Worm (Caenorhabditis elegans) whole organism, L2 larva: ENCODE data around the gene unc-60.

Experiments
- C34F6.9 ChIP-seq: fragments of 150-350 bp; optimal IDR thresholded peaks from 2 replicates; lab custom pipeline; 2014; ENCODE audit warnings: missing biosample characterization, missing genetic modification characterization
- F13H6.1 ChIP-seq: sonication (generic microtip); optimal IDR thresholded peaks from 2 replicates; lab custom pipeline; 2016; ENCODE audit warnings: missing genetic modification characterization, missing compliant biosample characterization
- R02D3.7 ChIP-seq: fragments of 150-350 bp; optimal IDR thresholded peaks from 2 replicates; lab custom pipeline; 2014; ENCODE audit warnings: missing biosample characterization, missing genetic modification characterization
- Y55F3AM.14 ChIP-seq: fragments of 200-800 bp; sonication (Bioruptor generic); optimal IDR thresholded peaks from 2 replicates; lab custom pipeline; 2018; ENCODE audit warnings: mild to moderate bottlenecking, missing genetic modification characterization, missing compliant biosample characterization
- ama-1 ChIP-seq: fragments of 150-350 bp; optimal IDR thresholded peaks from 2 replicates; lab custom pipeline; 2018; ENCODE audit warnings: inconsistent platforms
- blmp-1 ChIP-seq: sonication (generic microtip); optimal IDR thresholded peaks from 2 replicates; lab custom pipeline; 2017; ENCODE audit warnings: missing genetic modification characterization, mild to moderate bottlenecking, missing compliant biosample characterization, antibody characterized with exemption, moderate library complexity; ENCODE audit not compliant: insufficient read depth
- ceh-16 ChIP-seq: fragments of 150-350 bp; optimal IDR thresholded peaks from 2 replicates; lab custom pipeline; 2014; ENCODE audit warnings: missing biosample characterization, missing genetic modification characterization
- elt-1 ChIP-seq: fragments of 150-350 bp; optimal IDR thresholded peaks from 2 replicates; lab custom pipeline; 2014; ENCODE audit warnings: missing biosample characterization, missing genetic modification characterization
- gmeb-1 ChIP-seq: fragments of 150-350 bp; optimal IDR thresholded peaks from 2 replicates; lab custom pipeline; 2014; ENCODE audit warnings: missing biosample characterization, missing genetic modification characterization
- lin-13 ChIP-seq: fragments of 150-350 bp; optimal IDR thresholded peaks from 2 replicates; lab custom pipeline; 2014; ENCODE audit warnings: missing biosample characterization, missing genetic modification reagents, missing genetic modification characterization
- lsy-2 ChIP-seq, 2 experiments: fragments of 150-350 bp in 1 of 2; sonication (generic microtip) in 1 of 2; optimal IDR thresholded peaks; 2 replicates each; lab custom pipeline; 2014 to 2017; ENCODE audit warnings: missing biosample characterization in 2 of 2, missing genetic modification characterization in 2 of 2
- mab-5 ChIP-seq: fragments of 150-350 bp; optimal IDR thresholded peaks from 2 replicates; lab custom pipeline; 2014; ENCODE audit warnings: missing biosample characterization, missing genetic modification characterization
- mbf-1 ChIP-seq: sonication (generic microtip); optimal IDR thresholded peaks from 2 replicates; lab custom pipeline; 2017; ENCODE audit warnings: missing biosample characterization, missing genetic modification characterization
- nhr-11 ChIP-seq: fragments of 150-350 bp; optimal IDR thresholded peaks from 2 replicates; lab custom pipeline; 2014; ENCODE audit warnings: missing biosample characterization, missing genetic modification characterization
- nhr-129 ChIP-seq: fragments of 150-350 bp; optimal IDR thresholded peaks from 2 replicates; lab custom pipeline; 2014; ENCODE audit warnings: missing biosample characterization, missing genetic modification characterization
- nhr-25 ChIP-seq: fragments of 150-350 bp; sonication (generic microtip); optimal IDR thresholded peaks from 3 replicates; lab custom pipeline; 2014; ENCODE audit warnings: missing biosample characterization, missing genetic modification characterization
- nhr-6 ChIP-seq: fragments of 150-350 bp; optimal IDR thresholded peaks from 2 replicates; lab custom pipeline; 2014; ENCODE audit warnings: missing biosample characterization, missing genetic modification characterization
- nhr-77 ChIP-seq: fragments of 150-350 bp; optimal IDR thresholded peaks from 2 replicates; lab custom pipeline; 2014; ENCODE audit warnings: missing biosample characterization, missing genetic modification characterization
- sem-4 ChIP-seq: fragments of 150-350 bp; optimal IDR thresholded peaks from 2 replicates; lab custom pipeline; 2014; ENCODE audit warnings: missing biosample characterization, missing genetic modification reagents, missing genetic modification characterization
- skn-1 ChIP-seq: sonication (generic microtip); optimal IDR thresholded peaks from 2 replicates; lab custom pipeline; 2017; ENCODE audit warnings: missing biosample characterization, missing genetic modification characterization
- unc-39 ChIP-seq: fragments of 150-350 bp; optimal IDR thresholded peaks from 2 replicates; lab custom pipeline; 2014; ENCODE audit warnings: missing biosample characterization, missing genetic modification characterization
- ztf-1 ChIP-seq: fragments of 200-800 bp; sonication (Bioruptor generic); conservative IDR thresholded peaks from 2 replicates; pipeline ENCODE4 v1.3.6; 2022; ENCODE audit warnings: missing genetic modification characterization, missing compliant biosample characterization
- ztf-11 ChIP-seq: sonication (generic microtip); optimal IDR thresholded peaks from 2 replicates; lab custom pipeline; 2017; ENCODE audit warnings: missing biosample characterization, missing genetic modification characterization

unc-60 gene

DNA sequence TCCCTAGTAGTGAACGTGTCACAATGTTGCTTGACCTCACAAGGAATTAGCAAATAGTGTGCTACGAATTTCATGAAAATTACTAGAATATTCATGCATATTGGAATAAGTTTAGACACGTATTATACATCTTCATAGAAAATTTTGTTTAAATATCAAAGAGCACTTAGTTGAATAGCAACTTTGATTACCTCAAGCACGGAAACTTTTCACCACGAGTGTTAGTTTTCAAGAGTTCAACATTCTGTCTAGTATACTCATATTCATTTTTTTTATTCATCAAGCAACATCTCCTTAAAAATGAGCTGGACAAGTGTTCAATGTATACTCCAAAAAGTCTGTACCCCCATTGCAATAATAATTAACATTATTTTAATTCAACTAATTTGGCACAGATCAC is 47.6 kb downstream of the unc-60 start, which contains the start of gene str-243:
str-243 (plus strand) TSS at position 301 of the 400 bp plus-strand sequence.
- TF ChIP-seq skn-1: no peak
- no peak for TF ChIP-seq gmeb-1
- TF ChIP-seq C34F6.9 (tag; lab: Kevin White, UChicago): no peak
- no peak for TF ChIP-seq nhr-77
- TF ChIP-seq ceh-16 (tag; lab: Kevin White, UChicago): no peak
- no peak for TF ChIP-seq lin-13 (GFP tag; lab: Kevin White, UChicago)
- TF ChIP-seq blmp-1: no peak
- no peak for TF ChIP-seq mab-5 (tag; lab: Kevin White, UChicago)
- no peak for TF ChIP-seq sem-4 (tag; lab: Kevin White, UChicago)
- TF ChIP-seq nhr-6 (tag; lab: Kevin White, UChicago): no peak
- no peak for TF ChIP-seq ztf-1 (GFP tag; lab: Robert Waterston, UW)
- TF ChIP-seq nhr-25 (tag; lab: Kevin White, UChicago): no peak
- TF ChIP-seq ama-1 (lab: Kevin White, UChicago): no peak
- TF ChIP-seq mbf-1 (tag; lab: Kevin White, UChicago): no peak
- TF ChIP-seq Y55F3AM.14: no peak
- no peak for TF ChIP-seq nhr-129 (tag; lab: Kevin White, UChicago)
- no peak for TF ChIP-seq F13H6.1
- TF ChIP-seq unc-39 (tag; lab: Kevin White, UChicago): no peak
- TF ChIP-seq elt-1: no peak
- TF ChIP-seq nhr-11 (tag; lab: Kevin White, UChicago): no peak

DNA sequence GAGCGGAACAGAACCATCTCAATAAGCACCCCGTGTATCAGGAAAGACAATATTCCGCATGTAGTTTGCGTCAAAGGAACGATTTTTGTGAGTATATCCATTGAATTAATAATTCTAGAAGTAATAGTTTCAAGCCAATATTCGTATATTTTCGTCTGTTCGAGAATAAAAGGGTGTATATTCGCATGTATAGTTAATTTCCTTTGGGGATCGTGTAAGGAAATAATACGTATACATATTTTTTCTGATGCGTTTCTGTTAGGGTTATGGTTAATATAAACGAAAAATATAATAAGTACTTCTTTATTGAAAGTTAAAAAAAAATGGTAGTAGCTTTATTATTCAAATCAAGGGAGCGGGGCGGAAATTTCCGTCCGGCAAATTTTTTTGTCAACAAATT is 53.1 kb downstream of the unc-60 start, which contains the start of gene str-236:
str-236 (minus strand) TSS at position 101 of the 400 bp plus-strand sequence.
- no peak for TF ChIP-seq R02D3.7
- TF ChIP-seq lsy-2 (tag; optimal IDR thresholded peaks at IDR 0.05; lab: Kevin White, UChicago): no peak
- TF ChIP-seq ztf-11: no peak
